Fruit fly (Drosophila melanogaster): Measurements from ENCODE around the gene ca.

Gene ca

dm6 chr3R:29806682-29807393, at the start of gene ca, which contains the start of gene ncd:
Gene ca, plus strand, starts transcription at chr3R:29806811.
Gene ncd, minus strand, starts transcription at chr3R:29807127.
- TF ChIP-seq pad (GFP tag; optimal IDR thresholded peaks at IDR 0.05) (no peak), cic (GFP tag; optimal IDR thresholded peaks at IDR 0.05) (no peak), kay (GFP tag; ENCODE audit: borderline replicate concordance) (no peak), tj (GFP tag; optimal IDR thresholded peaks at IDR 0.05) (no peak), CG7101 (tag; optimal IDR thresholded peaks at IDR 0.05) (no peak), Crg-1 (GFP tag; optimal IDR thresholded peaks at IDR 0.05) (no peak), CG7045 (GFP tag; optimal IDR thresholded peaks at IDR 0.05) (no peak), CG14711 (tag; optimal IDR thresholded peaks at IDR 0.05) (no peak), toe (GFP tag; optimal IDR thresholded peaks at IDR 0.05) (no peak), cnc (optimal IDR thresholded peaks at IDR 0.05) (no peak), CG1620 (GFP tag; optimal IDR thresholded peaks at IDR 0.05) (no peak), ovo (GFP tag; optimal IDR thresholded peaks at IDR 0.05) (no peak), CG12768 (GFP tag; optimal IDR thresholded peaks at IDR 0.05) (no peak), Mnt (GFP tag; optimal IDR thresholded peaks at IDR 0.05) (peak; percentile 1), Clk (GFP tag; optimal IDR thresholded peaks at IDR 0.05) (no peak), CG11617 (GFP tag; optimal IDR thresholded peaks at IDR 0.05) (peak; percentile 49), Hr96 (GFP tag; optimal IDR thresholded peaks at IDR 0.05) (no peak), bab1 (GFP tag; optimal IDR thresholded peaks at IDR 0.05) (peak; percentile 32), CG33017 (tag; optimal IDR thresholded peaks at IDR 0.05) (no peak), CG5204 (GFP tag; optimal IDR thresholded peaks at IDR 0.05) (no peak)

- TF ChIP-seq CG7101 (tag; optimal IDR thresholded peaks at IDR 0.05), result no peak
- TF ChIP-seq tj (GFP tag; optimal IDR thresholded peaks at IDR 0.05), result no peak
- no peak for TF ChIP-seq CG33017 (tag; optimal IDR thresholded peaks at IDR 0.05)
- TF ChIP-seq cic (GFP tag; optimal IDR thresholded peaks at IDR 0.05), result no peak
- no peak for TF ChIP-seq CG7045 (GFP tag; optimal IDR thresholded peaks at IDR 0.05)
- TF ChIP-seq CG11617 (GFP tag; optimal IDR thresholded peaks at IDR 0.05), result no peak
- no peak for TF ChIP-seq cnc (optimal IDR thresholded peaks at IDR 0.05)
These were observed 49.4 kb upstream of the ca start for dm6 chr3R:29757226-29757625.

- TF ChIP-seq CG5204 (GFP tag; optimal IDR thresholded peaks at IDR 0.05) (no peak), Hr96 (GFP tag; optimal IDR thresholded peaks at IDR 0.05) (no peak)
These were observed 48.9 kb upstream of the ca start for dm6 chr3R:29757681-29758080.

- no peak for TF ChIP-seq Mnt (GFP tag; optimal IDR thresholded peaks at IDR 0.05)
These were observed 48.4 kb upstream of the ca start for dm6 chr3R:29758129-29758733.

- no peak for TF ChIP-seq CG12768 (GFP tag; optimal IDR thresholded peaks at IDR 0.05)
These were observed 47.9 kb upstream of the ca start for dm6 chr3R:29758734-29759131.

- TF ChIP-seq Clk (GFP tag; optimal IDR thresholded peaks at IDR 0.05), result no peak
- no peak for TF ChIP-seq CG14711 (tag; optimal IDR thresholded peaks at IDR 0.05)
- no peak for TF ChIP-seq CG11617 (GFP tag; optimal IDR thresholded peaks at IDR 0.05)
- TF ChIP-seq CG5204 (GFP tag; optimal IDR thresholded peaks at IDR 0.05), result no peak
- no peak for TF ChIP-seq bab1 (GFP tag; optimal IDR thresholded peaks at IDR 0.05)
These were observed 46.6 kb upstream of the ca start for dm6 chr3R:29760042-29760441.

- TF ChIP-seq bab1 (GFP tag; optimal IDR thresholded peaks at IDR 0.05) (no peak), kay (GFP tag; ENCODE audit: borderline replicate concordance) (peak; percentile 90), ovo (GFP tag; optimal IDR thresholded peaks at IDR 0.05) (no peak)
These were observed 45.0 kb upstream of the ca start for dm6 chr3R:29761569-29761968.

- TF ChIP-seq kay (GFP tag; ENCODE audit: borderline replicate concordance), result no peak
- no peak for TF ChIP-seq pad (GFP tag; optimal IDR thresholded peaks at IDR 0.05)
- TF ChIP-seq CG14711 (tag; optimal IDR thresholded peaks at IDR 0.05), result no peak
- no peak for TF ChIP-seq CG1620 (GFP tag; optimal IDR thresholded peaks at IDR 0.05)
- no peak for TF ChIP-seq cnc (optimal IDR thresholded peaks at IDR 0.05)
- TF ChIP-seq CG11617 (GFP tag; optimal IDR thresholded peaks at IDR 0.05), result no peak
These were observed 44.3 kb upstream of the ca start for dm6 chr3R:29762297-29762696.

All from whole organism, adult.